Fruit fly (Drosophila melanogaster) whole organism, embryonic: ENCODE results near the gene CG6511.
A peak's percentile ranks its signal among the peaks of the same experiment; 100 is the strongest.

Source experiments
- Aef1 ChIP-seq: fragments of 200-800 bp; sonication (Bioruptor generic); IDR thresholded peaks from 3 replicates; pipeline ENCODE4 v1.3.6; 2022; ENCODE audit warnings: missing biosample characterization, missing genetic modification characterization
- Asciz ChIP-seq: fragments of 200-800 bp; sonication (Bioruptor generic); optimal IDR thresholded peaks from 2 replicates; lab custom pipeline; 2017; ENCODE audit warnings: missing biosample characterization, mild to moderate bottlenecking, missing genetic modification characterization, missing genetic modification reagents
- Atf3 ChIP-seq: fragments of 200-800 bp; sonication (Bioruptor generic); optimal IDR thresholded peaks from 3 replicates; lab custom pipeline; 2016; ENCODE audit warnings: missing biosample characterization, missing genetic modification characterization
- Atf6 ChIP-seq: fragments of 200-800 bp; sonication (Bioruptor generic); IDR thresholded peaks from 2 replicates; pipeline ENCODE4 v1.3.6; 2022; ENCODE audit warnings: missing biosample characterization, missing genetic modification characterization
- CG10959 ChIP-seq: fragments of 200-800 bp; sonication (Bioruptor generic); IDR thresholded peaks from 2 replicates; pipeline ENCODE4 v1.3.6; 2022; ENCODE audit warnings: missing biosample characterization, missing genetic modification characterization
- CG11398 ChIP-seq: fragments of 200-800 bp; sonication (Bioruptor generic); optimal IDR thresholded peaks from 2 replicates; lab custom pipeline; 2016; ENCODE audit warnings: missing biosample characterization, missing genetic modification characterization
- CG11456 ChIP-seq: fragments of 200-800 bp; sonication (Bioruptor generic); IDR thresholded peaks from 3 replicates; pipeline ENCODE4 v1.3.6; 2022; ENCODE audit warnings: missing biosample characterization, missing genetic modification characterization
- CG11504 ChIP-seq: fragments of 200-800 bp; sonication (Bioruptor generic); optimal IDR thresholded peaks from 3 replicates; lab custom pipeline; 2019; ENCODE audit warnings: missing biosample characterization, mild to moderate bottlenecking, missing genetic modification characterization, moderate library complexity
- CG12299 ChIP-seq: fragments of 200-800 bp; sonication (Bioruptor generic); optimal IDR thresholded peaks from 2 replicates; lab custom pipeline; 2018; ENCODE audit warnings: missing biosample characterization, mild to moderate bottlenecking, missing genetic modification characterization
- CG13123 ChIP-seq: fragments of 200-800 bp; sonication (Bioruptor generic); optimal IDR thresholded peaks from 2 replicates; lab custom pipeline; 2016; ENCODE audit warnings: missing biosample characterization, missing genetic modification characterization
- CG14014 ChIP-seq: fragments of 200-800 bp; sonication (Bioruptor generic); IDR thresholded peaks from 2 replicates; pipeline ENCODE4 v1.3.6; 2022; ENCODE audit warnings: missing biosample characterization, missing genetic modification characterization
- CG15514 ChIP-seq: fragments of 200-800 bp; sonication (Bioruptor generic); optimal IDR thresholded peaks from 3 replicates; lab custom pipeline; 2017; ENCODE audit warnings: missing biosample characterization, missing genetic modification characterization, mild to moderate bottlenecking, moderate library complexity, missing genetic modification reagents
- CG17328 ChIP-seq: fragments of 200-800 bp; sonication (Bioruptor generic); IDR thresholded peaks from 2 replicates; pipeline ENCODE4 v1.3.6; 2022; ENCODE audit warnings: missing biosample characterization, missing genetic modification characterization
- CG1792 ChIP-seq: fragments of 200-800 bp; sonication (Bioruptor generic); optimal IDR thresholded peaks from 2 replicates; lab custom pipeline; 2016; ENCODE audit warnings: missing biosample characterization, missing genetic modification characterization
- CG31441 ChIP-seq: fragments of 200-800 bp; sonication (Bioruptor generic); IDR thresholded peaks from 2 replicates; pipeline ENCODE4 v1.3.6; 2022; ENCODE audit warnings: missing biosample characterization, missing genetic modification characterization
- CG3838 ChIP-seq: fragments of 200-800 bp; sonication (Bioruptor generic); optimal IDR thresholded peaks from 3 replicates; lab custom pipeline; 2016; ENCODE audit warnings: missing biosample characterization, missing genetic modification characterization
- CG3995 ChIP-seq: fragments of 200-800 bp; sonication (Bioruptor generic); optimal IDR thresholded peaks from 3 replicates; lab custom pipeline; 2016; ENCODE audit warnings: missing biosample characterization, missing genetic modification characterization
- CG4328 ChIP-seq: fragments of 200-800 bp; sonication (Bioruptor generic); optimal IDR thresholded peaks from 3 replicates; lab custom pipeline; 2017; ENCODE audit warnings: missing biosample characterization, missing genetic modification reagents, missing genetic modification characterization
- CG4707 ChIP-seq: fragments of 200-800 bp; sonication (Bioruptor generic); optimal IDR thresholded peaks from 2 replicates; lab custom pipeline; 2018; ENCODE audit warnings: missing biosample characterization, mild to moderate bottlenecking, missing genetic modification characterization, moderate library complexity
- CG7556 ChIP-seq: fragments of 200-800 bp; sonication (Bioruptor generic); optimal IDR thresholded peaks from 2 replicates; lab custom pipeline; 2017; ENCODE audit warnings: missing biosample characterization, mild to moderate bottlenecking, missing genetic modification characterization
- CG7745 ChIP-seq: fragments of 200-800 bp; sonication (Bioruptor generic); optimal IDR thresholded peaks from 2 replicates; lab custom pipeline; 2018; ENCODE audit warnings: missing biosample characterization, mild to moderate bottlenecking, missing genetic modification characterization, moderate library complexity
- CG8290 ChIP-seq, 3 experiments: fragments of 200-800 bp; sonication (Bioruptor generic); optimal IDR thresholded peaks; 2 replicates each; lab custom pipeline; 2016 to 2019; ENCODE audit warnings: missing biosample characterization in 3 of 3, missing genetic modification characterization in 3 of 3, mild to moderate bottlenecking in 2 of 3, moderate library complexity in 1 of 3
- CG9215 ChIP-seq: fragments of 200-800 bp; sonication (Bioruptor generic); IDR thresholded peaks from 2 replicates; pipeline ENCODE4 v1.3.6; 2022; ENCODE audit warnings: missing biosample characterization, missing genetic modification characterization
- CG9932 ChIP-seq: fragments of 200-800 bp; sonication (Bioruptor generic); IDR thresholded peaks from 2 replicates; pipeline ENCODE4 v1.3.6; 2022; ENCODE audit warnings: missing biosample characterization, missing genetic modification characterization
- Dbx ChIP-seq: fragments of 200-800 bp; sonication (Bioruptor generic); IDR thresholded peaks from 3 replicates; pipeline ENCODE4 v1.3.6; 2022; ENCODE audit warnings: missing biosample characterization, missing genetic modification characterization
- Dfd ChIP-seq, 2 experiments: fragments of >200 bp; optimal IDR thresholded peaks; 2 replicates each; lab custom pipeline; 2017; ENCODE audit warnings: missing biosample characterization in 2 of 2, missing genetic modification characterization in 2 of 2
- HLHmδ ChIP-seq: fragments of 200-800 bp; sonication (Bioruptor generic); optimal IDR thresholded peaks from 2 replicates; lab custom pipeline; 2018; ENCODE audit warnings: missing biosample characterization, mild to moderate bottlenecking, missing genetic modification characterization, moderate library complexity
- Hey ChIP-seq: fragments of 200-800 bp; sonication (Bioruptor generic); optimal IDR thresholded peaks from 3 replicates; lab custom pipeline; 2018; ENCODE audit warnings: missing biosample characterization, mild to moderate bottlenecking, missing genetic modification characterization
- Xrp1 ChIP-seq: fragments of 200-800 bp; sonication (Bioruptor generic); IDR thresholded peaks from 2 replicates; pipeline ENCODE4 v1.3.6; 2022; ENCODE audit warnings: missing biosample characterization, missing genetic modification characterization
- YL-1 ChIP-seq: fragments of 200-800 bp; sonication (Bioruptor generic); optimal IDR thresholded peaks from 3 replicates; lab custom pipeline; 2017; ENCODE audit warnings: missing biosample characterization, mild to moderate bottlenecking, missing genetic modification characterization
- chinmo ChIP-seq: fragments of 200-800 bp; sonication (Bioruptor generic); IDR thresholded peaks from 4 replicates; pipeline ENCODE4 v1.3.6; 2022; ENCODE audit warnings: missing biosample characterization, missing genetic modification characterization; ENCODE audit not compliant: partially characterized antibody
- dimm ChIP-seq: fragments of 200-800 bp; sonication (Bioruptor generic); IDR thresholded peaks from 2 replicates; pipeline ENCODE4 v1.3.6; 2022; ENCODE audit warnings: missing biosample characterization, missing genetic modification characterization
- dpn ChIP-seq, 2 experiments: fragments of 200-800 bp; sonication (Bioruptor generic); optimal IDR thresholded peaks; 3 replicates each; lab custom pipeline; 2016; ENCODE audit warnings: missing biosample characterization in 2 of 2, missing genetic modification characterization in 2 of 2
- gcm2 ChIP-seq: fragments of 200-800 bp; sonication (Bioruptor generic); optimal IDR thresholded peaks from 2 replicates; lab custom pipeline; 2016; ENCODE audit warnings: missing biosample characterization, missing genetic modification characterization
- gsb ChIP-seq: fragments of 200-800 bp; sonication (Bioruptor generic); IDR thresholded peaks from 2 replicates; pipeline ENCODE4 v1.3.6; 2022; ENCODE audit warnings: missing biosample characterization, missing genetic modification characterization
- insv ChIP-seq, 2 experiments: fragments of 200-800 bp; sonication (Bioruptor generic); optimal IDR thresholded peaks; 3 replicates each; lab custom pipeline; 2016 to 2018; ENCODE audit warnings: missing biosample characterization in 2 of 2, missing genetic modification characterization in 2 of 2
- ken ChIP-seq: fragments of 200-800 bp; sonication (Bioruptor generic); IDR thresholded peaks from 3 replicates; pipeline ENCODE4 v1.3.6; 2022; ENCODE audit warnings: missing biosample characterization, missing genetic modification characterization
- lilli ChIP-seq: fragments of 200-800 bp; sonication (Bioruptor generic); optimal IDR thresholded peaks from 3 replicates; lab custom pipeline; 2016; ENCODE audit warnings: missing biosample characterization, missing genetic modification characterization
- nom ChIP-seq: fragments of 200-800 bp; sonication (Bioruptor generic); optimal IDR thresholded peaks from 2 replicates; lab custom pipeline; 2017; ENCODE audit warnings: missing biosample characterization, missing genetic modification characterization, mild to moderate bottlenecking, moderate library complexity, missing genetic modification reagents
- phol ChIP-seq: fragments of 200-800 bp; sonication (Bioruptor generic); optimal IDR thresholded peaks from 3 replicates; lab custom pipeline; 2018; ENCODE audit warnings: missing biosample characterization, mild to moderate bottlenecking, missing genetic modification characterization, moderate library complexity
- row ChIP-seq: fragments of 200-800 bp; sonication (Bioruptor generic); IDR thresholded peaks from 3 replicates; pipeline ENCODE4 v1.3.6; 2022; ENCODE audit warnings: missing biosample characterization, missing genetic modification characterization
- so ChIP-seq: fragments of 200-800 bp; sonication (Bioruptor generic); IDR thresholded peaks from 3 replicates; pipeline ENCODE4 v1.3.6; 2022; ENCODE audit warnings: missing biosample characterization, missing genetic modification characterization
- sug ChIP-seq: fragments of 200-800 bp; optimal IDR thresholded peaks from 2 replicates; lab custom pipeline; 2019; ENCODE audit warnings: missing biosample characterization, mild to moderate bottlenecking, missing genetic modification characterization, moderate library complexity
- tgo ChIP-seq: fragments of 200-800 bp; sonication (Bioruptor generic); IDR thresholded peaks from 3 replicates; pipeline ENCODE4 v1.3.6; 2022; ENCODE audit warnings: missing biosample characterization, missing genetic modification characterization
- tio ChIP-seq: fragments of 200-800 bp; sonication (Bioruptor generic); optimal IDR thresholded peaks from 2 replicates; lab custom pipeline; 2017; ENCODE audit warnings: missing biosample characterization, missing genetic modification characterization, inconsistent platforms
- trem ChIP-seq: fragments of 200-800 bp; optimal IDR thresholded peaks from 3 replicates; lab custom pipeline; 2019; ENCODE audit warnings: missing biosample characterization, mild to moderate bottlenecking, missing genetic modification characterization, moderate library complexity
- tup ChIP-seq: fragments of 200-800 bp; sonication (Bioruptor generic); optimal IDR thresholded peaks from 2 replicates; lab custom pipeline; 2016; ENCODE audit warnings: missing biosample characterization, mild to moderate bottlenecking, missing genetic modification characterization, moderate library complexity
- vvl ChIP-seq: fragments of 200-800 bp; sonication (Bioruptor generic); IDR thresholded peaks from 2 replicates; pipeline ENCODE4 v1.3.6; 2022; ENCODE audit warnings: missing biosample characterization, missing genetic modification characterization
- z ChIP-seq: fragments of 200-800 bp; sonication (Bioruptor generic); IDR thresholded peaks from 3 replicates; pipeline ENCODE4 v1.3.6; 2022; ENCODE audit warnings: missing biosample characterization, missing genetic modification characterization

The CG6511 gene

dm6 chr3L:8772998-8773684, 52.0 kb downstream of the CG6511 start (continued):
- peak; percentile 22; the same call in 1 of the 3 replicates for TF ChIP-seq ken
- TF ChIP-seq dpn (GFP tag; optimal IDR thresholded peaks at IDR 0.05; lab: Kevin White, UChicago): peak; percentile 4 to 77
- TF ChIP-seq gsb (GFP tag; lab: Robert Waterston, UW): no peak
- TF ChIP-seq CG7745 (tag; lab: Kevin White, UChicago): no peak
- TF ChIP-seq Aef1 (GFP tag; lab: Robert Waterston, UW): 0 out of 3 replicates have a peak, but pooled peaks have one; percentile 18
- peak; percentile 47; the same call in 1 of the 2 replicates for TF ChIP-seq CG10959
- TF ChIP-seq row (GFP tag; lab: Robert Waterston, UW): peak; percentile 83
- peak; percentile 39 for TF ChIP-seq CG11398 (GFP tag; lab: Kevin White, UChicago)
- peak; percentile 25 for TF ChIP-seq sug (tag; lab: Kevin White, UChicago)
- TF ChIP-seq CG4707 (GFP tag; lab: Kevin White, UChicago): peak; percentile 64
- TF ChIP-seq Asciz: peak; percentile 77
- TF ChIP-seq dimm (GFP tag; lab: Robert Waterston, UW): 0 out of 2 replicates have a peak, but pooled peaks have one; percentile 41
- TF ChIP-seq HLHmδ (GFP tag; lab: Kevin White, UChicago): no peak
- no peak for TF ChIP-seq YL-1 (GFP tag; lab: Kevin White, UChicago)
- peak; percentile 75 for TF ChIP-seq CG7556 (GFP tag; lab: Kevin White, UChicago)
- TF ChIP-seq CG3838 (GFP tag; lab: Kevin White, UChicago): no peak
- no peak for TF ChIP-seq chinmo
- TF ChIP-seq gcm2 (GFP tag; lab: Kevin White, UChicago): no peak
- no peak for TF ChIP-seq z (GFP tag; lab: Robert Waterston, UW)
- peak; percentile 85 for TF ChIP-seq vvl (GFP tag; lab: Robert Waterston, UW)
- TF ChIP-seq tio (GFP tag; lab: Kevin White, UChicago): peak; percentile 50
- no peak for TF ChIP-seq CG4328 (GFP tag; lab: Kevin White, UChicago)
- peak; percentile 46 for TF ChIP-seq lilli (GFP tag; lab: Kevin White, UChicago)
- peak; percentile 39 for TF ChIP-seq nom (GFP tag; lab: Kevin White, UChicago)
- peak; percentile 51 for TF ChIP-seq trem (tag; lab: Kevin White, UChicago)
- peak; percentile 50 for TF ChIP-seq tup (GFP tag; lab: Kevin White, UChicago)
- 0 out of 3 replicates have a peak, but pooled peaks have one; percentile 42 for TF ChIP-seq CG11456 (GFP tag; lab: Robert Waterston, UW)
- TF ChIP-seq CG15514 (GFP tag; lab: Kevin White, UChicago): no peak
- peak; percentile 86 for TF ChIP-seq CG31441 (GFP tag; lab: Robert Waterston, UW)
- peak; percentile 82; the same call in 2 of the 3 replicates for TF ChIP-seq so (GFP tag; lab: Robert Waterston, UW)
- no peak for TF ChIP-seq Dbx (GFP tag; lab: Robert Waterston, UW)
- TF ChIP-seq CG11504 (tag; lab: Kevin White, UChicago): peak; percentile 79
- peak; percentile 60; the same call in 1 of the 2 replicates for TF ChIP-seq Atf6 (GFP tag; lab: Robert Waterston, UW)
- TF ChIP-seq Hey: no peak
- no peak for TF ChIP-seq Dfd (GFP tag; optimal IDR thresholded peaks at IDR 0.05; lab: Kevin White, UChicago)
- TF ChIP-seq CG1792 (GFP tag; lab: Kevin White, UChicago): no peak
- TF ChIP-seq Xrp1 (GFP tag; lab: Robert Waterston, UW): peak; percentile 88
- TF ChIP-seq tgo: peak; percentile 77
- TF ChIP-seq CG14014 (GFP tag; lab: Robert Waterston, UW): peak; percentile 67; the same call in 1 of the 2 replicates
- peak; percentile 26 for TF ChIP-seq Atf3 (GFP tag; lab: Kevin White, UChicago)
- TF ChIP-seq CG9215: peak; percentile 24; the same call in 1 of the 2 replicates
- peak; percentile 3 for TF ChIP-seq CG8290 (GFP tag; optimal IDR thresholded peaks at IDR 0.05; lab: Kevin White, UChicago)
- peak in 1 of 2 experiments; percentile 29 for TF ChIP-seq CG8290 (tag; optimal IDR thresholded peaks at IDR 0.05; lab: Kevin White, UChicago)
- TF ChIP-seq CG17328 (GFP tag; lab: Robert Waterston, UW): peak; percentile 76
- TF ChIP-seq CG3995: no peak
- no peak for TF ChIP-seq CG9932 (GFP tag; lab: Robert Waterston, UW)
- peak; percentile 79 for TF ChIP-seq phol (tag; lab: Kevin White, UChicago)
- TF ChIP-seq CG12299 (tag; lab: Kevin White, UChicago): peak; percentile 6
- peak; percentile 36 for TF ChIP-seq CG13123 (GFP tag; lab: Kevin White, UChicago)
- no peak for TF ChIP-seq insv (GFP tag; optimal IDR thresholded peaks at IDR 0.05; lab: Kevin White, UChicago)
